Worm (Caenorhabditis elegans): Measurements from ENCODE around the gene K07C5.13.

The K07C5.13 gene

DNA sequence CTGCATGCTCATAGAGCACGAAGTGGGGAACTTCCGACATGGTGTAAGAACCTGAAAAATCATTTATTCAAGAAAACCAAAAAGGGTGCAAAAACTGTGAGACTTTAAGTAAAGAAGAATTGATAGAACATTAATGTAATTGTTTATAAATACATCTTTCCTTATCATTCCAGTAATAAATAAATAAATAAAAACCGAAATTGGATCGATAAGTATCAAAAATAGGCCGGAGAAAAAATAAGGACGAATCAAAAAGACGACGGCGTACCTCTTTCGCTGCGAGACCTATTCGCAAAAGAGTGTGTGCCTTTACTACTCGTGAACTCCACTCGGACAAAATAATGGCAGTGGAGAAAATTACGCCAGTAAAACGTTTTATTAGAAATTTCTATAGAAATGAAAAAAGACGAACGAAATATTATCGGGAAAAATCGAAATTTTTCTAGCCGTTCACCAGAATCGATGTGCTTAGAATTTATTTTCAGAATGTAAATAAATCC, 11.1 kb downstream of the K07C5.13 start, which contains the start of gene nol-56 (continued):
- TF ChIP-seq Y53G8AR.9 (GFP tag; conservative IDR thresholded peaks at IDR 0.05) (0 out of 2 replicates have a peak, but pooled peaks have one; percentile 38), B0261.1 (tag; optimal IDR thresholded peaks at IDR 0.05) (no peak), lsl-1 (GFP tag; optimal IDR thresholded peaks at IDR 0.05) (peak; percentile 53), madf-8 (GFP tag; conservative IDR thresholded peaks at IDR 0.05) (no peak), hrde-1 (tag; optimal IDR thresholded peaks at IDR 0.05; ENCODE audit: borderline replicate concordance) (peak; percentile 13), madf-6 (GFP tag; IDR thresholded peaks at IDR 0.05) (peak; percentile 51; the same call in 1 of the 2 replicates)

- TF ChIP-seq ztf-18 (tag; optimal IDR thresholded peaks at IDR 0.05), result peak; percentile 15
- TF ChIP-seq pbrm-1 (GFP tag; IDR thresholded peaks at IDR 0.05), result peak; percentile 35; the same call in 1 of the 2 replicates
- peak; percentile 29; the same call in 1 of the 2 replicates for TF ChIP-seq aptf-2 (GFP tag; conservative IDR thresholded peaks at IDR 0.05)
- no peak for TF ChIP-seq Y95B8A.8 (GFP tag; IDR thresholded peaks at IDR 0.05)
- TF ChIP-seq ZK185.1 (tag; optimal IDR thresholded peaks at IDR 0.05; ENCODE audit: poor library complexity, severe bottlenecking), result peak; percentile 92
- no peak for TF ChIP-seq B0261.1 (tag; optimal IDR thresholded peaks at IDR 0.05)
- TF ChIP-seq lin-54 (GFP tag; optimal IDR thresholded peaks at IDR 0.05), result peak; percentile 88
- peak; percentile 89 for TF ChIP-seq ceh-27 (GFP tag; optimal IDR thresholded peaks at IDR 0.05)
- peak; percentile 62 for TF ChIP-seq efl-1 (GFP tag; optimal IDR thresholded peaks at IDR 0.05)
- TF ChIP-seq hmg-1.2 (GFP tag; IDR thresholded peaks at IDR 0.05), result peak; percentile 37; the same call in 1 of the 2 replicates
- no peak for TF ChIP-seq T07F8.4 (tag; optimal IDR thresholded peaks at IDR 0.05)
- peak; percentile 19 for TF ChIP-seq athp-1 (tag; optimal IDR thresholded peaks at IDR 0.05)
- peak; percentile 25 for TF ChIP-seq lsl-1 (GFP tag; optimal IDR thresholded peaks at IDR 0.05)
- peak; percentile 35 for TF ChIP-seq him-1 (tag; optimal IDR thresholded peaks at IDR 0.05)
- 0 out of 2 replicates have a peak, but pooled peaks have one; percentile 28 for TF ChIP-seq ceh-100 (GFP tag; IDR thresholded peaks at IDR 0.05)
- peak; percentile 66 for TF ChIP-seq dpl-1 (GFP tag; optimal IDR thresholded peaks at IDR 0.05)
- no peak for TF ChIP-seq Y67H2A.10 (GFP tag; conservative IDR thresholded peaks at IDR 0.05)
- peak in 1 of 2 experiments; percentile 69 for TF ChIP-seq let-607 (tag; optimal IDR thresholded peaks at IDR 0.05)
- 0 out of 2 replicates have a peak, but pooled peaks have one; percentile 11 for TF ChIP-seq ceh-91 (GFP tag; IDR thresholded peaks at IDR 0.05)
- TF ChIP-seq ekl-4 (GFP tag; IDR thresholded peaks at IDR 0.05), result peak; percentile 34; the same call in 1 of the 2 replicates
- TF ChIP-seq somi-1 (GFP tag; optimal IDR thresholded peaks at IDR 0.05), result no peak
- no peak for TF ChIP-seq snpc-4 (GFP tag; optimal IDR thresholded peaks at IDR 0.05)
- TF ChIP-seq snpc-4 (tag; optimal IDR thresholded peaks at IDR 0.05), result peak in 3 of 4 experiments; percentile 24 to 61 (median 56)
- 0 out of 2 replicates have a peak, but pooled peaks have one; percentile 46 for TF ChIP-seq dox-1 (GFP tag; IDR thresholded peaks at IDR 0.05)
- TF ChIP-seq B0019.2 (GFP tag; conservative IDR thresholded peaks at IDR 0.05), result no peak
- 0 out of 2 replicates have a peak, but pooled peaks have one; percentile 39 for TF ChIP-seq K11D2.4 (GFP tag; IDR thresholded peaks at IDR 0.05)
- peak in 1 of 2 experiments; percentile 37 for TF ChIP-seq rec-8 (tag; optimal IDR thresholded peaks at IDR 0.05)
- TF ChIP-seq lin-40 (tag; optimal IDR thresholded peaks at IDR 0.05), result peak; percentile 73
- peak; percentile 25 for TF ChIP-seq snpc-1.3 (tag; optimal IDR thresholded peaks at IDR 0.05; ENCODE audit: insufficient read depth)
- TF ChIP-seq snpc-3.4 (tag; optimal IDR thresholded peaks at IDR 0.05), result peak; percentile 52
- TF ChIP-seq ztf-3 (GFP tag; optimal IDR thresholded peaks at IDR 0.05), result no peak
- TF ChIP-seq F33H1.4 (GFP tag; IDR thresholded peaks at IDR 0.05), result peak; percentile 65
- no peak for TF ChIP-seq tbx-9 (tag; optimal IDR thresholded peaks at IDR 0.05; ENCODE audit: borderline replicate concordance)
- peak; percentile 15; the same call in 1 of the 2 replicates for TF ChIP-seq D2030.7 (GFP tag; IDR thresholded peaks at IDR 0.05)
- TF ChIP-seq madf-6 (GFP tag; IDR thresholded peaks at IDR 0.05), result peak; percentile 60; the same call in 1 of the 2 replicates
- peak in 1 of 3 experiments; percentile 83 for TF ChIP-seq lin-35 (GFP tag; optimal IDR thresholded peaks at IDR 0.05)
- no peak for TF ChIP-seq cebp-1 (GFP tag; IDR thresholded peaks at IDR 0.05)
- TF ChIP-seq cebp-1 (tag; optimal IDR thresholded peaks at IDR 0.05), result peak; percentile 63
- peak; percentile 40 for TF ChIP-seq ccch-3 (GFP tag; optimal IDR thresholded peaks at IDR 0.05)
Observed at ce11 chrV:10355773-10356335, 14.0 kb downstream of the K07C5.13 start, which contains the start of gene sluh-7. sluh-7 (minus strand) TSS chrV:10355823.

Data from whole organism, young adult.